Worm (Caenorhabditis elegans) whole organism, L2 larva: Measurements from ENCODE around the gene F36H5.18.

ENCODE experiments used
- dmd-4 ChIP-seq: sonication (generic microtip); optimal IDR thresholded peaks from 2 replicates; lab custom pipeline; 2017; ENCODE audit warnings: missing biosample characterization, missing genetic modification characterization
- egl-27 ChIP-seq: sonication (generic microtip); optimal IDR thresholded peaks from 3 replicates; lab custom pipeline; 2017; ENCODE audit warnings: missing biosample characterization, missing genetic modification reagents, missing genetic modification characterization
- fos-1 ChIP-seq: fragments of 150-350 bp; optimal IDR thresholded peaks from 2 replicates; lab custom pipeline; 2014; ENCODE audit warnings: missing biosample characterization, missing genetic modification characterization
- lin-11 ChIP-seq: fragments of 150-350 bp; sonication (generic microtip); optimal IDR thresholded peaks from 2 replicates; lab custom pipeline; 2014; ENCODE audit warnings: missing biosample characterization, missing genetic modification characterization, inconsistent platforms, mixed read lengths
- lsy-2 ChIP-seq, 2 experiments: fragments of 150-350 bp in 1 of 2; sonication (generic microtip) in 1 of 2; optimal IDR thresholded peaks; 2 replicates each; lab custom pipeline; 2014 to 2017; ENCODE audit warnings: missing biosample characterization in 2 of 2, missing genetic modification characterization in 2 of 2
- mab-5 ChIP-seq: fragments of 150-350 bp; optimal IDR thresholded peaks from 2 replicates; lab custom pipeline; 2014; ENCODE audit warnings: missing biosample characterization, missing genetic modification characterization
- nhr-25 ChIP-seq: fragments of 150-350 bp; sonication (generic microtip); optimal IDR thresholded peaks from 3 replicates; lab custom pipeline; 2014; ENCODE audit warnings: missing biosample characterization, missing genetic modification characterization
- nhr-77 ChIP-seq: fragments of 150-350 bp; optimal IDR thresholded peaks from 2 replicates; lab custom pipeline; 2014; ENCODE audit warnings: missing biosample characterization, missing genetic modification characterization
- sma-3 ChIP-seq: sonication (generic microtip); optimal IDR thresholded peaks from 2 replicates; lab custom pipeline; 2016; ENCODE audit warnings: missing genetic modification reagents, missing genetic modification characterization, missing compliant biosample characterization
- unc-39 ChIP-seq: fragments of 150-350 bp; optimal IDR thresholded peaks from 2 replicates; lab custom pipeline; 2014; ENCODE audit warnings: missing biosample characterization, missing genetic modification characterization
- zag-1 ChIP-seq: fragments of 150-350 bp; optimal IDR thresholded peaks from 2 replicates; lab custom pipeline; 2014; ENCODE audit warnings: missing biosample characterization, missing genetic modification characterization

DNA sequence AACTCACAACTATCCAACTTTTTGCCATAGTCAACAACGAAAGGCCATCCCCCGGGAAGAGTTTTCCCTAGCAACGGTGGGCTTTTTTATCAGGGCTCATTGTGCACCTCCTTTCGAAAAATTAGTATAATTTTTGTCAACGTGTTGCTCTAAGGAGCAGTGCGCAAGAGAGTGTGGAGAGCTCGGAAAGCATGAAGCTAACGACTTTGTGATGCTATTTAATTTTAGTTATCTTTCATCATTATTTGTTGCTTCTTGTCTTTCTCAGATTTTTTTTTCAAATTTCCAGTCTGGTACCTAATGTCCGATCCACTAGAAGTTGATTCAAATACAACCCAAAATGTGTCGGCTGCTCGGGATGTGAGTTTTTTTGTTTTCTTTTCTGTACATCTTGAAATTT, 29.6 kb upstream of the F36H5.18 start, which contains the start of gene ceh-81:
- TF ChIP-seq sma-3 (GFP tag; lab: Kevin White, UChicago): no peak
- TF ChIP-seq nhr-77 (tag; lab: Kevin White, UChicago): no peak
- TF ChIP-seq fos-1: no peak
- no peak for TF ChIP-seq zag-1 (tag; lab: Kevin White, UChicago)
- TF ChIP-seq mab-5 (tag; lab: Kevin White, UChicago): no peak
- no peak for TF ChIP-seq lsy-2 (tag; optimal IDR thresholded peaks at IDR 0.05; lab: Kevin White, UChicago)
- TF ChIP-seq unc-39: no peak
- no peak for TF ChIP-seq dmd-4 (tag; lab: Kevin White, UChicago)
- TF ChIP-seq egl-27: no peak
- no peak for TF ChIP-seq nhr-25 (tag; lab: Kevin White, UChicago)
- TF ChIP-seq lin-11: no peak
